Worm (Caenorhabditis elegans) whole organism, midembryonic: ENCODE results near the gene tor-1.

Source experiments
- T22C8.4 ChIP-seq: fragments of 200-800 bp; sonication (Bioruptor generic); IDR thresholded peaks from 2 replicates; pipeline ENCODE4 v1.3.6; 2022; ENCODE audit warnings: missing genetic modification characterization, missing compliant biosample characterization
- cog-1 ChIP-seq: sonication (generic microtip); optimal IDR thresholded peaks from 2 replicates; lab custom pipeline; 2016; ENCODE audit warnings: missing genetic modification characterization, missing compliant biosample characterization
- flt-1 ChIP-seq: fragments of 200-800 bp; sonication (Bioruptor generic); IDR thresholded peaks from 2 replicates; pipeline ENCODE4 v1.3.6; 2022; ENCODE audit warnings: missing genetic modification characterization, missing compliant biosample characterization
- klf-2 ChIP-seq: fragments of 200-800 bp; sonication (Bioruptor generic); conservative IDR thresholded peaks from 2 replicates; pipeline ENCODE4 v1.3.6; 2022; ENCODE audit warnings: missing genetic modification reagents, missing genetic modification characterization, missing compliant biosample characterization
- med-1 ChIP-seq: sonication (generic microtip); optimal IDR thresholded peaks from 2 replicates; lab custom pipeline; 2017; ENCODE audit warnings: missing genetic modification characterization, mild to moderate bottlenecking, missing compliant biosample characterization, antibody characterized with exemption, missing genetic modification reagents; ENCODE audit not compliant: insufficient read depth
- ref-1 ChIP-seq: fragments of 200-800 bp; sonication (Bioruptor generic); conservative IDR thresholded peaks from 2 replicates; pipeline ENCODE4 v1.3.6; 2022; ENCODE audit warnings: missing genetic modification reagents, missing genetic modification characterization, missing compliant biosample characterization
- tab-1 ChIP-seq: fragments of 200-800 bp; sonication (Bioruptor generic); IDR thresholded peaks from 2 replicates; pipeline ENCODE4 v1.3.6; 2022; ENCODE audit warnings: missing genetic modification characterization, missing compliant biosample characterization
- ztf-23 ChIP-seq: fragments of 200-800 bp; sonication (Bioruptor generic); IDR thresholded peaks from 2 replicates; pipeline ENCODE4 v1.3.6; 2022; ENCODE audit warnings: missing genetic modification reagents, missing genetic modification characterization, missing compliant biosample characterization
- ztf-29 ChIP-seq: fragments of 200-800 bp; sonication (Bioruptor generic); IDR thresholded peaks from 2 replicates; pipeline ENCODE4 v1.3.6; 2022; ENCODE audit warnings: missing genetic modification reagents, missing genetic modification characterization, missing compliant biosample characterization

Gene tor-1

DNA sequence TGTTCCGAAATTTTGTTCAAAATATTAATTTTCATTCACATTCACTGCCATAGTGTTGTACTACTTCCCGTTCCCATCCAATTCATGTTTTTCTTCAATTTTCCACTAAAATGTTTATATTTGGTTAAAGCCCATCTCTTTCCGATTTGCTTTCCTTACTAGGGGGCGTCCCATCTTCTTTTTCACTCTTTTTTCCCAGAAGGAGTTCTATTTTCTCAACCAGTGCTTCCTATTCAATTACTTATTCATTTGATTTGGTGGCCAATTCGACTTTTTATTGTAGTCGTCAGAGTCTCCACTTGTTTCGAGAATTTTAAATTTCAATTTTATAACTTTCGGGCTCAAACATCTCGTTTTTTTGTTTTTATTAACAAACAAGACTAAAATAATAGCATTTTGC lies 16.2 kb upstream of the tor-1 start:
- TF ChIP-seq med-1 (no peak), T22C8.4 (GFP tag; lab: Robert Waterston, UW) (no peak), cog-1 (tag; lab: Kevin White, UChicago) (no peak)

ce11 chrIV:13989875-13990274 lies 4.3 kb upstream of the tor-1 start:
- TF ChIP-seq med-1 (no peak), ref-1 (GFP tag; lab: Robert Waterston, UW) (no peak), klf-2 (GFP tag; lab: Robert Waterston, UW) (no peak), ztf-23 (no peak), T22C8.4 (GFP tag; lab: Robert Waterston, UW) (no peak), cog-1 (tag; lab: Kevin White, UChicago) (no peak), ztf-29 (GFP tag; lab: Robert Waterston, UW) (no peak), tab-1 (GFP tag; lab: Robert Waterston, UW) (no peak), flt-1 (GFP tag; lab: Robert Waterston, UW) (no peak)

DNA sequence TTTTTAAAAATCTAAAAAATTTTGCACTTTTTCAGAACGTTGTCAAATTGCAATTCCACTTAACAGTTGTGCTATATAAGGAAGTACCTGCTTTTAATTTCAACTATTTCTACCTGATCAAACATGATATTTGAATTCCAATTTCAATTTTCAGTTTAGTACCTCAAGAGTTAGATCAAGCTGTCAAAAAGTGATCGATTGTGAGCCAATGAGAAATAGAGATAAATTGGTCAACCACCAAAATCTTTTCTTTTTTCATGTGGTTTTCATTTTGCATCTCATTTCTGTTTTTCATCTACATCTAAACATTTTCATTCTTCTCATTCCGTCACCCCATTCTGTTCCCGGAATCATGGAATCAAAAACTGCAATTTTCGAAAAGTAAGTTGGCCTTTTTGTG lies 3.2 kb upstream of the tor-1 start, which contains the start of gene egl-23:
Gene egl-23, plus strand, starts transcription at position 301 of the 400 bp plus-strand sequence.
- no peak for TF ChIP-seq flt-1 (GFP tag; lab: Robert Waterston, UW)
- TF ChIP-seq ref-1 (GFP tag; lab: Robert Waterston, UW): no peak
- TF ChIP-seq ztf-29 (GFP tag; lab: Robert Waterston, UW): no peak

DNA sequence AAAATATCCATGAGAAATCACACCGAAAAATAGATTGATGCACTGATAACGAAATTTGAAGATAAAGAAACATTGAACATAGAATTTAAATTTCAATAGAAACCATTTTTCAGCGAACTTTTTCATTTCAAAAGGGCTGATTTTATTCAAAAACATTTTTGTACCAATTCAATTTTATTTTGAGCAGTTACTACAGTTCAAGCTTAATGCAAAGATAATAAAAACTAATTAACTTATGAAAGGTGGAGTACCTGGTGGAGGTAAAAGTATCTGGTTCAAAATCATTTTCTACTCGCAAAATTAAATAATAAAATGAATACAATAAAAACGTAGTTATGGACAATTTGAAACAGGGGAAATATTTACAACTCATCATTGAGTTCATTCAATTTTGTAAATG lies 1.6 kb downstream of the tor-1 start, which contains the start of gene tor-2:
Gene tor-2, minus strand, starts transcription at position 101 of the 400 bp plus-strand sequence.
- TF ChIP-seq flt-1 (GFP tag; lab: Robert Waterston, UW) (no peak), med-1 (no peak), ztf-23 (no peak), ztf-29 (GFP tag; lab: Robert Waterston, UW) (no peak), tab-1 (GFP tag; lab: Robert Waterston, UW) (no peak)

DNA sequence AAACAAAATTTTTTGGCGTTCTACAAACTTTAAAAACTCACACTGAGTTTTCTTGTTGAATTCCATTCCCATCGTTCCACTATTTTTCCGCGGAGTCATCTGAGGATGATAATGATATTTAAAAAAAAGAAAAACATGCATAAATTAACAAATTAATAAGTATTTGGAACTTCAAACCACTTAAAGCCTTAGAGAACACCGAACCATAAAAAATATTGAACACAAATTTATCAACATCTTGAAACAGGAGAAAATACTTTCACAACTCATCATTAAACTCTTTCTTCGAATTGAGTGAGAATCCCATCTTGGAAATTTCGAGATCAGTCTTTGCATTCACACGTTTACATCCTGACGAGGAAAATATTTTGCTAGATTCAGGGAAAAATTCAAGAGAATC lies 3.2 kb downstream of the tor-1 start, which contains the start of gene gei-18:
Gene gei-18, minus strand, starts transcription at position 101 of the 400 bp plus-strand sequence.
- no peak for TF ChIP-seq ztf-29 (GFP tag; lab: Robert Waterston, UW)
- TF ChIP-seq ztf-23: no peak
- no peak for TF ChIP-seq med-1
- no peak for TF ChIP-seq tab-1 (GFP tag; lab: Robert Waterston, UW)
- TF ChIP-seq cog-1 (tag; lab: Kevin White, UChicago): no peak
- no peak for TF ChIP-seq ref-1 (GFP tag; lab: Robert Waterston, UW)

ce11 chrIV:13979797-13980459 lies 5.7 kb downstream of the tor-1 start, which contains the start of gene dnbp-1:
TSS of gene dnbp-1 (minus strand) at chrIV:13979847.
- TF ChIP-seq T22C8.4 (GFP tag; lab: Robert Waterston, UW) (peak; percentile 82), klf-2 (GFP tag; lab: Robert Waterston, UW) (no peak), cog-1 (tag; lab: Kevin White, UChicago) (peak; percentile 89), tab-1 (GFP tag; lab: Robert Waterston, UW) (no peak), flt-1 (GFP tag; lab: Robert Waterston, UW) (peak; percentile 33; the same call in 1 of the 2 replicates), med-1 (no peak), ref-1 (GFP tag; lab: Robert Waterston, UW) (no peak), ztf-29 (GFP tag; lab: Robert Waterston, UW) (no peak), ztf-23 (no peak)

DNA sequence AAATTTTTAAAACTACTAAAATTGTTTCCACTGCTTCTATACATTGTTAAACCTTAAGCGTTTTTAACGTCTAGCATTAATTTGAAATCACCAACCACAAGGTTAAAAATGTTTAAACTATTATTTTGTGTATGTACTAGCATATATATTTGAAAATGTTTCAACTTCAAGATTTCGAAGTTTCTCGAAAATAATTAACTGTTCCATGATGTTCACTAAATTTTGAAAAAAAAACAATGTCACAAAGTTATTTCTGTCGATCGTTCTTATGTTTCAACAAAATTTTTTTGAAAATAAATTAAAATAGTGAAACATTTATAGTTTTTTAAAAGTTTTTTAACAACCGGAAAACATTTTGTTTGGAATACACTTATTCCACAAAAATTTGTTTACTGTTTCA lies 31.0 kb downstream of the tor-1 start:
- no peak for TF ChIP-seq ztf-29 (GFP tag; lab: Robert Waterston, UW)

DNA sequence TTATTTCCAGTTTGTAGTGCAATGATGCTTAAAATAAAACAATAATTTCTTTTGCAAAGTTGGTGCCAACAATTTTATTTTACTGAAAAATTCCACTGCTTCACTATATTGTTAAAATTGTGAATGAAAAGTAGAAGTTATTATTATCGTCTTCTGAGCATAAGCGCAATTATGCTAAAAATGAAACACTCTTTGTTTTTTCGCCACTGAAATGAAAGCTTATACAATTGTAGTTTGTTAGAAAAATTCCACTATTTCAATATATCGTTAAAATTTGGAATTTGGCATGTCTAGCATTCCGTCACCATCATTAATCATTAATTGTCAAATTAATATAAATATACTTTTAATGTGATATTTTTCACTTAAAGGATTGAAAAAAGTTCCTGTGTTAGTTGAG lies 31.6 kb downstream of the tor-1 start:
- no peak for TF ChIP-seq T22C8.4 (GFP tag; lab: Robert Waterston, UW)
- no peak for TF ChIP-seq ref-1 (GFP tag; lab: Robert Waterston, UW)
- no peak for TF ChIP-seq ztf-29 (GFP tag; lab: Robert Waterston, UW)
- TF ChIP-seq klf-2 (GFP tag; lab: Robert Waterston, UW): no peak
- no peak for TF ChIP-seq tab-1 (GFP tag; lab: Robert Waterston, UW)
- no peak for TF ChIP-seq cog-1 (tag; lab: Kevin White, UChicago)
- TF ChIP-seq flt-1 (GFP tag; lab: Robert Waterston, UW): no peak
- TF ChIP-seq ztf-23: no peak
- TF ChIP-seq med-1: no peak

DNA sequence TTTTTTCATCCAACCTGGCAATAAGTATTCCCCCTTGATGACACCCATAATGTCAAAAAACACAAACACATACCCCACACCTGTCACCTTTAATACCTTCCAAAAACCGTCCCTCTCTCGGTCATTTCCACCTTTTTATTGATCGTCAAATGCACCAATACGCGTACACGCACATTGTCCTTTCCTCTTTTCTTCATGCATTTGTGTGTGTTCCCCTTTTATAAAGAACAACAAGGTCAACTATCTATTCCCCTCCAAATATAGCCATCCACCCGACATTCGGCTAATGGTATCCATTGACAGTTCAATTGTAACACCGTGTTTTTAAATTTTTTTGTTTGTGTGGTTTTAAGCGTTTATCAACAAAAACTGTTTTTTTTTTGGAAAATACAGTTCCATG lies 40.4 kb downstream of the tor-1 start:
- TF ChIP-seq ztf-23 (no peak), ref-1 (GFP tag; lab: Robert Waterston, UW) (no peak), ztf-29 (GFP tag; lab: Robert Waterston, UW) (no peak), tab-1 (GFP tag; lab: Robert Waterston, UW) (no peak), klf-2 (GFP tag; lab: Robert Waterston, UW) (no peak), flt-1 (GFP tag; lab: Robert Waterston, UW) (no peak), cog-1 (tag; lab: Kevin White, UChicago) (no peak), med-1 (no peak), T22C8.4 (GFP tag; lab: Robert Waterston, UW) (no peak)

ce11 chrIV:13941640-13942039 lies 44.0 kb downstream of the tor-1 start:
- TF ChIP-seq tab-1 (GFP tag; lab: Robert Waterston, UW): no peak
- TF ChIP-seq med-1: no peak
- TF ChIP-seq ref-1 (GFP tag; lab: Robert Waterston, UW): no peak
- TF ChIP-seq klf-2 (GFP tag; lab: Robert Waterston, UW): no peak
- no peak for TF ChIP-seq T22C8.4 (GFP tag; lab: Robert Waterston, UW)
- TF ChIP-seq ztf-23: no peak
- no peak for TF ChIP-seq cog-1 (tag; lab: Kevin White, UChicago)
